Worm (Caenorhabditis elegans): ENCODE measurements around the gene dnc-4.

ce11 chrIV:7977452-7977940 is 42.1 kb downstream of the dnc-4 start, which contains the start of gene ora-1:
- no peak for TF ChIP-seq skn-1 (tag; optimal IDR thresholded peaks at IDR 0.05)
- no peak for TF ChIP-seq elt-1 (tag; optimal IDR thresholded peaks at IDR 0.05)
- no peak for TF ChIP-seq ama-1 (optimal IDR thresholded peaks at IDR 0.05)
- TF ChIP-seq pha-4 (tag; optimal IDR thresholded peaks at IDR 0.05): no peak
- TF ChIP-seq ceh-82 (tag; optimal IDR thresholded peaks at IDR 0.05): no peak
- TF ChIP-seq ztf-11 (tag; optimal IDR thresholded peaks at IDR 0.05): no peak
- TF ChIP-seq nhr-76 (tag; optimal IDR thresholded peaks at IDR 0.05): no peak
- TF ChIP-seq nfya-1 (tag; optimal IDR thresholded peaks at IDR 0.05; ENCODE audit: insufficient read depth): no peak
- TF ChIP-seq nhr-237 (tag; optimal IDR thresholded peaks at IDR 0.05): no peak
- TF ChIP-seq nhr-11 (tag; optimal IDR thresholded peaks at IDR 0.05): no peak
- no peak for TF ChIP-seq unc-62 (GFP tag; optimal IDR thresholded peaks at IDR 0.05)
- no peak for TF ChIP-seq elt-3 (tag; optimal IDR thresholded peaks at IDR 0.05)

Data from whole organism, L3 larva.